Fruit fly (Drosophila melanogaster): Measurements from ENCODE around the gene Pect.
A peak's percentile ranks its signal among the peaks of the same experiment; 100 is the strongest.

Gene Pect

dm6 chr2L:13157903-13158302 lies 45.7 kb upstream of the Pect start:
- TF ChIP-seq CG6163 (GFP tag; IDR thresholded peaks at IDR 0.05) (no peak), CG7368 (GFP tag; optimal IDR thresholded peaks at IDR 0.05) (no peak), OdsH (GFP tag; optimal IDR thresholded peaks at IDR 0.05) (no peak), CG6792 (GFP tag; optimal IDR thresholded peaks at IDR 0.05) (peak; percentile 5), fkh (GFP tag; optimal IDR thresholded peaks at IDR 0.05) (no peak), acj6 (GFP tag; optimal IDR thresholded peaks at IDR 0.05) (no peak), ss (GFP tag; optimal IDR thresholded peaks at IDR 0.05) (peak in 1 of 2 experiments; percentile 13), CG10669 (GFP tag; optimal IDR thresholded peaks at IDR 0.05) (no peak), dac (GFP tag; optimal IDR thresholded peaks at IDR 0.05) (no peak), cyc (GFP tag; optimal IDR thresholded peaks at IDR 0.05) (no peak), Gug (GFP tag; IDR thresholded peaks at IDR 0.05) (no peak), CG3032 (tag; optimal IDR thresholded peaks at IDR 0.05) (no peak), Ets96B (tag; optimal IDR thresholded peaks at IDR 0.05) (no peak), Blimp-1 (GFP tag; optimal IDR thresholded peaks at IDR 0.05) (no peak), CG10631 (GFP tag; optimal IDR thresholded peaks at IDR 0.05) (no peak), spab (GFP tag; optimal IDR thresholded peaks at IDR 0.05) (no peak), esn (GFP tag; optimal IDR thresholded peaks at IDR 0.05) (peak; percentile 9), CG6854 (GFP tag; optimal IDR thresholded peaks at IDR 0.05) (peak; percentile 39), lz (GFP tag; optimal IDR thresholded peaks at IDR 0.05) (peak; percentile 2), salr (GFP tag; optimal IDR thresholded peaks at IDR 0.05) (no peak), Sox14 (GFP tag; optimal IDR thresholded peaks at IDR 0.05) (no peak), CG32006 (GFP tag; optimal IDR thresholded peaks at IDR 0.05) (no peak), CG15336 (GFP tag; IDR thresholded peaks at IDR 0.05) (no peak), CG3919 (GFP tag; optimal IDR thresholded peaks at IDR 0.05) (peak; percentile 36), CG6808 (GFP tag; optimal IDR thresholded peaks at IDR 0.05) (peak; percentile 15), CG8319 (GFP tag; optimal IDR thresholded peaks at IDR 0.05) (no peak), Hr38 (GFP tag; optimal IDR thresholded peaks at IDR 0.05) (no peak), svp (GFP tag) (no peak), eg (GFP tag; IDR thresholded peaks at IDR 0.05) (peak; percentile 18; the same call in 1 of the 3 replicates), CG8632 (GFP tag; optimal IDR thresholded peaks at IDR 0.05) (peak; percentile 22), CG11294 (GFP tag; IDR thresholded peaks at IDR 0.05) (no peak), fd59A (GFP tag; optimal IDR thresholded peaks at IDR 0.05) (no peak), net (GFP tag; optimal IDR thresholded peaks at IDR 0.05) (peak; percentile 6), fd85E (GFP tag; optimal IDR thresholded peaks at IDR 0.05) (no peak), Ets21C (GFP tag; optimal IDR thresholded peaks at IDR 0.05) (no peak), CG8119 (GFP tag; IDR thresholded peaks at IDR 0.05) (0 out of 3 replicates have a peak, but pooled peaks have one; percentile 22), Smox (GFP tag; optimal IDR thresholded peaks at IDR 0.05) (no peak), Eip78C (GFP tag) (peak; percentile 87), CG34406 (GFP tag; optimal IDR thresholded peaks at IDR 0.05) (peak; percentile 16), CG9139 (GFP tag; optimal IDR thresholded peaks at IDR 0.05) (no peak), Met (GFP tag; optimal IDR thresholded peaks at IDR 0.05) (peak; percentile 28), topi (GFP tag; optimal IDR thresholded peaks at IDR 0.05) (peak; percentile 34), Eip93F (GFP tag; optimal IDR thresholded peaks at IDR 0.05) (no peak), achi (GFP tag; optimal IDR thresholded peaks at IDR 0.05) (no peak), pdm3 (GFP tag; optimal IDR thresholded peaks at IDR 0.05) (no peak), dsx (GFP tag; optimal IDR thresholded peaks at IDR 0.05; ENCODE audit: poor library complexity, severe bottlenecking) (no peak), Hr4 (GFP tag; optimal IDR thresholded peaks at IDR 0.05) (no peak)
